Fruit fly (Drosophila melanogaster): ENCODE data around the gene Nmd3.

The Nmd3 gene

DNA sequence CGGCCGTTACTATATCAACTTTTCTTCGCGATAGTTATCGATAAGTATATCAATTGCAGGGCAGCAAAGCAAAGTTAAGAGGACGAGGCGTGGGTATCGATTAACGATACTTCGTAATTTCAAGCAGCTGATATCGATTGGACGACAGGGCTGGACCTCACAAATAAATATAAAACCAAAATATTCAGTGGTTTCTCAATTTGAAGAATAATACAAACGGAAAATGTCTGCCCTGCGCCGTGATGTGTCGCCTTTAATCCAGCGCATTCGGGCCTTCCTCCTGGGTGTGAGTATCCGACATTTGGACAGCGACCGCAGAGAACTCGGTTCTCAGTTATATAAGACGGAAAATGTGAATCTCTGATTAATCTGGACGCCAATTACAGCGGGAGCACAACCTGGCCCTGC lies 12.0 kb downstream of the Nmd3 start, which contains the start of gene ND-B14.5A (continued):
- no peak for TF ChIP-seq slbo (GFP tag; IDR thresholded peaks at IDR 0.05)
- peak; percentile 65 for TF ChIP-seq sens (GFP tag)
- no peak for TF ChIP-seq Hey (tag; optimal IDR thresholded peaks at IDR 0.05)
- no peak for TF ChIP-seq sima (GFP tag; optimal IDR thresholded peaks at IDR 0.05)
- TF ChIP-seq CG34422 (GFP tag; IDR thresholded peaks at IDR 0.05): no peak
- TF ChIP-seq CG30020 (tag; optimal IDR thresholded peaks at IDR 0.05): no peak
- no peak for TF ChIP-seq CG12744 (GFP tag; optimal IDR thresholded peaks at IDR 0.05)
- no peak for TF ChIP-seq pros (GFP tag; optimal IDR thresholded peaks at IDR 0.05)
- TF ChIP-seq stc (GFP tag; IDR thresholded peaks at IDR 0.05): no peak
- TF ChIP-seq Med (GFP tag): peak; percentile 61
- TF ChIP-seq CG11247 (GFP tag; IDR thresholded peaks at IDR 0.05): no peak
- no peak for TF ChIP-seq Spps (tag; optimal IDR thresholded peaks at IDR 0.05)
- no peak for TF ChIP-seq Trl (optimal IDR thresholded peaks at IDR 0.05)
- TF ChIP-seq Trl (GFP tag; optimal IDR thresholded peaks at IDR 0.05): no peak
- TF ChIP-seq chif (GFP tag; optimal IDR thresholded peaks at IDR 0.05): no peak
- TF ChIP-seq CG30403 (GFP tag; optimal IDR thresholded peaks at IDR 0.05): no peak
- TF ChIP-seq E2f2 (GFP tag; IDR thresholded peaks at IDR 0.05): peak; percentile 71
- TF ChIP-seq otp (GFP tag; IDR thresholded peaks at IDR 0.05): no peak
- TF ChIP-seq MBD-R2 (GFP tag; IDR thresholded peaks at IDR 0.05): peak; percentile 55
- TF ChIP-seq Awh (GFP tag; IDR thresholded peaks at IDR 0.05): no peak
- TF ChIP-seq Hsf (GFP tag; optimal IDR thresholded peaks at IDR 0.05): no peak
- TF ChIP-seq CG6813 (GFP tag; optimal IDR thresholded peaks at IDR 0.05): no peak
- no peak for TF ChIP-seq cg (GFP tag; optimal IDR thresholded peaks at IDR 0.05)
- no peak for TF ChIP-seq CG3163 (GFP tag; optimal IDR thresholded peaks at IDR 0.05)
- TF ChIP-seq Scr (GFP tag; IDR thresholded peaks at IDR 0.05; ENCODE audit: partially characterized antibody): peak; percentile 90
- no peak for TF ChIP-seq CG8281 (tag; optimal IDR thresholded peaks at IDR 0.05)
- TF ChIP-seq insv (GFP tag; optimal IDR thresholded peaks at IDR 0.05): no peak
- no peak for TF ChIP-seq Taf1 (GFP tag; IDR thresholded peaks at IDR 0.05)
- TF ChIP-seq dati (GFP tag; IDR thresholded peaks at IDR 0.05): no peak
- no peak for TF ChIP-seq Dfd (GFP tag; optimal IDR thresholded peaks at IDR 0.05)
- TF ChIP-seq CG4854 (GFP tag; optimal IDR thresholded peaks at IDR 0.05): no peak
- TF ChIP-seq fu2 (GFP tag; optimal IDR thresholded peaks at IDR 0.05): no peak
- TF ChIP-seq CG8944 (GFP tag; optimal IDR thresholded peaks at IDR 0.05): no peak
- TF ChIP-seq CG2129 (GFP tag; IDR thresholded peaks at IDR 0.05; ENCODE audit: partially characterized antibody): peak; percentile 83
- peak; percentile 48; the same call in 1 of the 2 replicates for TF ChIP-seq Rfx (GFP tag; IDR thresholded peaks at IDR 0.05)
- no peak for TF ChIP-seq trh (GFP tag; optimal IDR thresholded peaks at IDR 0.05)
- no peak for TF ChIP-seq Xrp1 (GFP tag; IDR thresholded peaks at IDR 0.05)
- TF ChIP-seq CG7987 (GFP tag; optimal IDR thresholded peaks at IDR 0.05): no peak
- no peak for TF ChIP-seq z (GFP tag; IDR thresholded peaks at IDR 0.05)
- no peak for TF ChIP-seq dmrt99B (tag; optimal IDR thresholded peaks at IDR 0.05)
- peak in 1 of 2 experiments; percentile 64 for TF ChIP-seq crp (GFP tag; optimal IDR thresholded peaks at IDR 0.05)
- TF ChIP-seq CG9797 (GFP tag; optimal IDR thresholded peaks at IDR 0.05): no peak
- peak; percentile 4 for TF ChIP-seq Fer1 (GFP tag; optimal IDR thresholded peaks at IDR 0.05)
- TF ChIP-seq CG1233 (GFP tag; optimal IDR thresholded peaks at IDR 0.05): no peak
- no peak for TF ChIP-seq Ssrp (tag; optimal IDR thresholded peaks at IDR 0.05)
- TF ChIP-seq Vsx1 (GFP tag; optimal IDR thresholded peaks at IDR 0.05): no peak
- TF ChIP-seq CG17385 (GFP tag; optimal IDR thresholded peaks at IDR 0.05): no peak
- no peak for TF ChIP-seq CG10274 (GFP tag; optimal IDR thresholded peaks at IDR 0.05)
- no peak for TF ChIP-seq Tbp (GFP tag; optimal IDR thresholded peaks at IDR 0.05)
- TF ChIP-seq zen (tag; optimal IDR thresholded peaks at IDR 0.05): peak; percentile 10
- TF ChIP-seq cad (GFP tag; optimal IDR thresholded peaks at IDR 0.05): no peak
- TF ChIP-seq CG12942 (GFP tag; optimal IDR thresholded peaks at IDR 0.05): no peak
- TF ChIP-seq Atf6 (GFP tag; IDR thresholded peaks at IDR 0.05): no peak

Measured in whole organism, embryonic.